Worm (Caenorhabditis elegans): ENCODE data around the gene ztf-1.

DNA sequence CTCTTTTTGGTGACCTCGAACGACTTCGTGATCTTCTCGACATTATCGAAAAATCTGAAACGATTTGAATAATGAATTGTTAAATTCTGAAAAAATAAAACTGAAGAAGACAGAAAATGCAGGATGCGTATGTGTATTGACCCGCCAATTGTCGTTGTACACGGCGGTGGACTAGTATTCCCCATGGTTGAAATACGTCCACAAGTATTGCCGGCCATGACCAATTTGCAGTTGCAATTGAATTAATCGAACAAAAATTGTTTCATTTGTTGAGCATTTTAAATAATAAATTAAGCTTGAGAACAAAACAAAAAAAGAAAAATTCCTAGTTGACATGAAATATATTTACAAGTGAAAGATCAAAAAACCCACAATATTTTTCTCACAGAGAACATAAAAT lies 37.1 kb upstream of the ztf-1 start, which contains the start of gene F44E2.3:
- TF ChIP-seq scrt-1 (GFP tag; IDR thresholded peaks at IDR 0.05) (no peak), ama-1 (optimal IDR thresholded peaks at IDR 0.05) (no peak)
